Comparison of ENCODE assay signal across 2 worm cellular contexts in the genomic region with DNA sequence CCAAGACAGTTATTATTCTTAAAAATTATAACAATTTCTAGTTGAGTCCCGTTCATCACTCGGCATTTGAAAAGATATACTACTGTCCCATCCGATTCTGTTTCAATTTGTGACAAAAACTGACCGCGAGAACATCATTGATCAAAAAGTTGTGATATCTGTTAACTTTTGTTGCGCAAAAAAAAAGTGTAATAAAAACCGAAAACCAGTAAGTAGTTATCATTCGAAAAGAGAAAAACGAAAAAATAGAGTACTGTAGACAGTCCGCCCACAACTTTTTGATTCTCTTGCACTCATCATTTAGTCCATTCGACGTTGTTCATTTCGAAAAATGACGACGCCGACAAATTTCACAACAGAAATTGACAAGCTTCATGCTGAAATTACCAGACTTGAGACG.
A peak's percentile ranks its signal among the peaks of the same experiment; 100 is the strongest.
TF ChIP-seq lines count a peak whose summit lies in the region.

A gene (plus strand): TSS at position 301 of the 400 bp plus-strand sequence.

TF ChIP-seq in whole organism, L1 larva, 84 proteins besides CTCF, POLR2A, EP300 and RAD21:
- peak; percentile 16 for TF ChIP-seq blmp-1 (tag; optimal IDR thresholded peaks at IDR 0.05; lab: Kevin White, UChicago)
- no peak for TF ChIP-seq nhr-12 (tag; optimal IDR thresholded peaks at IDR 0.05; lab: Kevin White, UChicago)

TF ChIP-seq in whole organism, L4 larva, 104 proteins besides CTCF, POLR2A, EP300 and RAD21:
- TF ChIP-seq dmd-6 (GFP tag; IDR thresholded peaks at IDR 0.05; lab: Robert Waterston, UW) (0 out of 2 replicates have a peak, but pooled peaks have one; percentile 13), nhr-28 (tag; optimal IDR thresholded peaks at IDR 0.05; lab: Kevin White, UChicago) (no peak), dpl-1 (GFP tag; optimal IDR thresholded peaks at IDR 0.05; lab: Kevin White, UChicago) (no peak), cey-2 (tag; optimal IDR thresholded peaks at IDR 0.05; lab: Kevin White, UChicago; ENCODE audit: borderline replicate concordance, insufficient read depth) (no peak)
